Worm (Caenorhabditis elegans) whole organism, L4 larva: ENCODE results near the gene ttc-7.

Experiments used
- F44E2.7 ChIP-seq: fragments of 200-800 bp; sonication (Bioruptor generic); IDR thresholded peaks from 2 replicates; pipeline ENCODE4 v2.1.2; 2022; ENCODE audit warnings: missing genetic modification characterization, missing compliant biosample characterization
- T20F7.1 ChIP-seq: fragments of 200-800 bp; sonication (Bioruptor generic); optimal IDR thresholded peaks from 2 replicates; lab custom pipeline; 2018; ENCODE audit warnings: mild to moderate bottlenecking, missing genetic modification characterization, missing compliant biosample characterization
- Y105C5A.15 ChIP-seq: fragments of 200-800 bp; sonication (Bioruptor generic); IDR thresholded peaks from 2 replicates; pipeline ENCODE4 v1.3.6; 2022; ENCODE audit warnings: missing genetic modification characterization, missing compliant biosample characterization
- aha-1 ChIP-seq: fragments of 150-350 bp; peaks from one replicate; lab custom pipeline; 2014; ENCODE audit warnings: missing biosample characterization, missing genetic modification characterization
- ama-1 ChIP-seq: fragments of 150-350 bp; optimal IDR thresholded peaks from 2 replicates; lab custom pipeline; 2014; ENCODE audit warnings: inconsistent platforms, mixed read lengths
- arid-1 ChIP-seq: fragments of 200-800 bp; sonication (Bioruptor generic); conservative IDR thresholded peaks from 2 replicates; pipeline ENCODE4 v1.3.6; 2022; ENCODE audit warnings: missing genetic modification reagents, missing genetic modification characterization, missing compliant biosample characterization
- attf-4 ChIP-seq: sonication (generic microtip); optimal IDR thresholded peaks from 3 replicates; lab custom pipeline; 2017; ENCODE audit warnings: missing biosample characterization, missing genetic modification characterization
- ceh-20 ChIP-seq: fragments of 200-800 bp; sonication (Bioruptor generic); IDR thresholded peaks from 2 replicates; pipeline ENCODE4 v1.3.6; 2022; ENCODE audit warnings: missing genetic modification reagents, missing genetic modification characterization, missing compliant biosample characterization
- ceh-28 ChIP-seq: fragments of 150-350 bp; optimal IDR thresholded peaks from 2 replicates; lab custom pipeline; 2014; ENCODE audit warnings: missing biosample characterization, missing genetic modification reagents, missing genetic modification characterization
- cey-2 ChIP-seq: sonication (generic microtip); optimal IDR thresholded peaks from 3 replicates; lab custom pipeline; 2017; ENCODE audit warnings: missing genetic modification characterization, mild to moderate bottlenecking, missing compliant biosample characterization, antibody characterized with exemption, borderline replicate concordance; ENCODE audit not compliant: insufficient read depth
- daf-12 ChIP-seq: fragments of 150-350 bp; optimal IDR thresholded peaks from 2 replicates; lab custom pipeline; 2014; ENCODE audit warnings: missing biosample characterization, missing genetic modification reagents, missing genetic modification characterization
- daf-16 ChIP-seq, 3 experiments: sonication (generic microtip); optimal IDR thresholded peaks; 2 replicates each; lab custom pipeline; 2016 to 2017; ENCODE audit warnings: missing genetic modification characterization in 3 of 3, missing genetic modification reagents in 3 of 3, mild to moderate bottlenecking in 2 of 3, missing compliant biosample characterization in 2 of 3, missing biosample characterization in 1 of 3, moderate library complexity in 1 of 3
- dmd-8 ChIP-seq: fragments of 200-800 bp; sonication (Bioruptor generic); IDR thresholded peaks from 2 replicates; pipeline ENCODE4 v1.3.6; 2022; ENCODE audit warnings: missing genetic modification characterization, missing compliant biosample characterization
- dmd-9 ChIP-seq: fragments of 200-800 bp; sonication (Bioruptor generic); IDR thresholded peaks from 2 replicates; pipeline ENCODE4 v1.3.6; 2022; ENCODE audit warnings: missing genetic modification reagents, missing genetic modification characterization, missing compliant biosample characterization
- dpl-1 ChIP-seq: fragments of 150-350 bp; optimal IDR thresholded peaks from 2 replicates; lab custom pipeline; 2014; ENCODE audit warnings: missing biosample characterization, missing genetic modification reagents, missing genetic modification characterization
- duxl-1 ChIP-seq: sonication (generic microtip); optimal IDR thresholded peaks from 2 replicates; lab custom pipeline; 2016; ENCODE audit warnings: mild to moderate bottlenecking, missing genetic modification characterization, moderate library complexity, missing compliant biosample characterization; ENCODE audit not compliant: poor library complexity
- egl-27 ChIP-seq: sonication (generic microtip); optimal IDR thresholded peaks from 3 replicates; lab custom pipeline; 2017; ENCODE audit warnings: missing biosample characterization, missing genetic modification reagents, missing genetic modification characterization
- hmg-1.1 ChIP-seq: fragments of 200-800 bp; sonication (Bioruptor generic); IDR thresholded peaks from 2 replicates; pipeline ENCODE4 v1.3.6; 2022; ENCODE audit warnings: missing genetic modification reagents, missing genetic modification characterization, missing compliant biosample characterization
- lim-7 ChIP-seq: fragments of 200-800 bp; sonication (Bioruptor generic); IDR thresholded peaks from 2 replicates; pipeline ENCODE4 v1.3.6; 2022; ENCODE audit warnings: missing genetic modification characterization, missing compliant biosample characterization
- lin-29 ChIP-seq: fragments of 200-800 bp; sonication (Bioruptor generic); IDR thresholded peaks from 2 replicates; pipeline ENCODE4 v1.3.6; 2022; ENCODE audit warnings: missing genetic modification reagents, missing genetic modification characterization, missing compliant biosample characterization
- lin-38 ChIP-seq: fragments of 200-800 bp; sonication (Bioruptor generic); IDR thresholded peaks from 2 replicates; pipeline ENCODE4 v1.3.6; 2022; ENCODE audit warnings: missing genetic modification reagents, missing genetic modification characterization, missing compliant biosample characterization
- madf-5 ChIP-seq, 2 experiments: fragments of 200-800 bp; sonication (Bioruptor generic); IDR thresholded peaks; 2 replicates each; pipeline ENCODE4 v1.3.6; 2022; ENCODE audit warnings: missing compliant biosample characterization in 2 of 2, missing genetic modification characterization in 2 of 2
- mxl-2 ChIP-seq: fragments of 200-800 bp; sonication (Bioruptor generic); conservative IDR thresholded peaks from 2 replicates; pipeline ENCODE4 v1.3.6; 2022; ENCODE audit warnings: missing genetic modification reagents, missing genetic modification characterization, missing compliant biosample characterization
- nhr-102 ChIP-seq: sonication (generic microtip); optimal IDR thresholded peaks from 2 replicates; lab custom pipeline; 2016; ENCODE audit warnings: mild to moderate bottlenecking, missing genetic modification characterization, moderate library complexity, missing compliant biosample characterization
- nhr-111 ChIP-seq: fragments of 200-800 bp; sonication (Bioruptor generic); optimal IDR thresholded peaks from 2 replicates; lab custom pipeline; 2018; ENCODE audit warnings: mild to moderate bottlenecking, missing genetic modification characterization, missing compliant biosample characterization
- nhr-28 ChIP-seq: fragments of 150-350 bp; optimal IDR thresholded peaks from 2 replicates; lab custom pipeline; 2014; ENCODE audit warnings: missing biosample characterization, missing genetic modification characterization
- nhr-6 ChIP-seq: fragments of 150-350 bp; optimal IDR thresholded peaks from 2 replicates; lab custom pipeline; 2014; ENCODE audit warnings: missing biosample characterization, missing genetic modification characterization
- nhr-76 ChIP-seq: fragments of 150-350 bp; optimal IDR thresholded peaks from 2 replicates; lab custom pipeline; 2014; ENCODE audit warnings: missing biosample characterization, missing genetic modification characterization
- php-3 ChIP-seq: fragments of 200-800 bp; sonication (Bioruptor generic); IDR thresholded peaks from 2 replicates; pipeline ENCODE4 v1.3.6; 2022; ENCODE audit warnings: missing genetic modification reagents, missing genetic modification characterization, missing compliant biosample characterization
- pqm-1 ChIP-seq: sonication (generic microtip); optimal IDR thresholded peaks from 2 replicates; lab custom pipeline; 2017; ENCODE audit warnings: missing biosample characterization, missing genetic modification characterization
- saeg-2 ChIP-seq: fragments of 200-800 bp; sonication (Bioruptor generic); IDR thresholded peaks from 2 replicates; pipeline ENCODE4 v1.3.6; 2022; ENCODE audit warnings: missing genetic modification reagents, missing genetic modification characterization, missing compliant biosample characterization
- sdz-12 ChIP-seq: fragments of 200-800 bp; sonication (Bioruptor generic); optimal IDR thresholded peaks from 2 replicates; lab custom pipeline; 2018; ENCODE audit warnings: mild to moderate bottlenecking, missing genetic modification characterization, missing compliant biosample characterization
- set-16 ChIP-seq: fragments of 200-800 bp; sonication (Bioruptor generic); IDR thresholded peaks from 2 replicates; pipeline ENCODE4 v1.3.6; 2022; ENCODE audit warnings: missing genetic modification reagents, missing genetic modification characterization, missing compliant biosample characterization
- tra-1 ChIP-seq: fragments of 200-800 bp; sonication (Bioruptor generic); IDR thresholded peaks from 2 replicates; pipeline ENCODE4 v1.3.6; 2022; ENCODE audit warnings: missing genetic modification reagents, missing genetic modification characterization, missing compliant biosample characterization
- unc-62 ChIP-seq, 3 experiments: fragments of 150-350 bp in 1 of 3; sonication (generic microtip); optimal IDR thresholded peaks in 2 of 3; peaks in 1 of 3; 1 replicate in 1 of 3; 2 replicates in 2 of 3; lab custom pipeline; 2014 to 2017; ENCODE audit warnings: missing biosample characterization in 3 of 3, missing genetic modification characterization in 3 of 3, missing genetic modification reagents in 3 of 3, missing genotype in 1 of 3
- zfp-2 ChIP-seq: sonication (generic microtip); optimal IDR thresholded peaks from 2 replicates; lab custom pipeline; 2016; ENCODE audit warnings: mild to moderate bottlenecking, missing genetic modification characterization, missing compliant biosample characterization
- zip-2 ChIP-seq: fragments of 150-350 bp; optimal IDR thresholded peaks from 2 replicates; lab custom pipeline; 2014; ENCODE audit warnings: missing biosample characterization, missing genetic modification characterization
- ztf-7 ChIP-seq: fragments of 150-350 bp; optimal IDR thresholded peaks from 2 replicates; lab custom pipeline; 2014; ENCODE audit warnings: missing biosample characterization, missing genetic modification characterization

ttc-7 gene

DNA sequence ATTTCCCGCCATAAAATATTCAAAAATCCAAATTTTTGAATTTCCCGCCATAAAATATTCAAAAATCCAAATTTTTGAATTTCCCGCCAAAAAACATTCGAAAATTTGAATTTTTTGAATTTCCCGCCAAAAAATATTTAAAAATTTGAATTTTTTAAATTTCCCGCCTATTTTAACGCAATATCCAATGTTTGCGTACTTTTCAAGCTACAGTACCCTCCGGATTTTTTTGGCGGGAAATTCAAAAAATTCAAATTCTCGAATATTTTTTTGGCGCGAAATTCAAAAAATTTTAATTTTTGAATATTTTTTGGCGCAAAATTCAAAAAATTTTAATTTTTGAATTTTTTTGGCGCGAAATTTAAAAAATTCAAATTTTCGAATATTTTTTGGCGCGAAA, 29.1 kb upstream of the ttc-7 start:
- no peak for TF ChIP-seq lim-7 (GFP tag; lab: Robert Waterston, UW)
- TF ChIP-seq ztf-7: no peak
- TF ChIP-seq dmd-9 (GFP tag; lab: Robert Waterston, UW): no peak
- TF ChIP-seq F44E2.7 (GFP tag; lab: Robert Waterston, UW): no peak
- no peak for TF ChIP-seq unc-62 (GFP tag; optimal IDR thresholded peaks at IDR 0.05 in 1 of 2; lab: Kevin White, UChicago)
- TF ChIP-seq unc-62 (tag; optimal IDR thresholded peaks at IDR 0.05; lab: Kevin White, UChicago): no peak
- TF ChIP-seq attf-4: no peak
- no peak for TF ChIP-seq daf-16 (GFP tag; optimal IDR thresholded peaks at IDR 0.05; lab: Kevin White, UChicago)
- no peak for TF ChIP-seq daf-16 (tag; optimal IDR thresholded peaks at IDR 0.05; lab: Kevin White, UChicago)
- no peak for TF ChIP-seq ceh-20 (GFP tag; lab: Robert Waterston, UW)
- TF ChIP-seq, all 104 proteins: peak for 0

ce11 chrIII:1832453-1832852, 27.8 kb upstream of the ttc-7 start:
- TF ChIP-seq aha-1 (tag; lab: Kevin White, UChicago): peak; percentile 77
- TF ChIP-seq lin-38 (GFP tag; lab: Robert Waterston, UW): no peak

DNA sequence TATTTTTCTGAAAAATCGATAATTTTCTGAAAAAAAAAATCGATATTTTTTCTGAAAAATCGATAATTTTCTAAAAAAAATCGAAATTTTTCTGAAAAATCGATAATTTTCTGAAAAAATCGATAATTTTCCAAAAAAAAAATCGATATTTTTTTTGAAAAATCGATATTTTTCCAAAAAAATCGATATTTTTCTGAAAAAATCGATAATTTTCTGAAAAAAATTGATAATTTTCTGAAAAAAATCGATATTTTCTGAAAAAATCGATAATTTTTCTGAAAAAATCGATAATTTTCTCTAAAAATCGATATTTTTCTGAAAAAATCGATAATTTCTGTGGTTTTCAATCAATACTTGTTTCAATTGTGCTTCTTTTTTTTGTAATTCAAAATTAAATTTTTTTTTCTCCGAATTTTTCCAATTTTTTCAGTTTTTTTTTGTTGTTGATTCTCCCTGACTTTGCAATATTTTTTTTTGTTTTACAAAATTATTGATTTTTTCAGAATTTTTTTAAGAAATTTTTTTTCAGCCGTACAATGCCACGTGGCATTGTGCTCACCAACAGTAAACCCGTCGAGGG, 26.2 kb upstream of the ttc-7 start, which contains the start of gene rexd-1:
Gene rexd-1 (plus strand): TSS at position 530 of the 580 bp plus-strand sequence.
- TF ChIP-seq dpl-1 (no peak), ceh-28 (tag; lab: Kevin White, UChicago) (peak; percentile 93)

DNA sequence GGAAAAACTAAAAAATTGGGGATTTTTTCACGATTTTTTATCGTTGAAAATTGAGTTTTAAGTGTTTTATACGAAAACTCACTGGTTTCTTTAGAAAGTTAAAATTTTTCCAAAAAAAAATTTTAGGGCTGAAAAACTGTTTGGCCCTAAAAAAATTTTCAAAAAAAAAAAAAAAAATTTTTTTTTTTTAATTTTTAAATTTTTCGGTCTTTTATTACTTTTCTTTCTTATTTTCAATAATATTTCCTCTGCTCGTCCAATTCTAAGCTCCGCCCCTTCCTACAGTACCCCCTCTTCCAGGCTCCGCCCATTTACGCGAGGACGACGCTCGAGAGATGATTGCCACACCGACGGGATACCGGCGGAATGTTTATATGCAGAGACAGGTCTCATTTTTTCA, 11.5 kb upstream of the ttc-7 start, which contains the start of gene pqn-82:
Gene pqn-82 (plus strand): TSS at position 301 of the 400 bp plus-strand sequence.
- TF ChIP-seq daf-12 (tag; lab: Kevin White, UChicago): no peak
- TF ChIP-seq nhr-111 (GFP tag; lab: Kevin White, UChicago): no peak
- TF ChIP-seq mxl-2 (GFP tag; lab: Robert Waterston, UW): no peak
- no peak for TF ChIP-seq aha-1 (tag; lab: Kevin White, UChicago)
- TF ChIP-seq pqm-1 (tag; lab: Kevin White, UChicago): no peak
- TF ChIP-seq nhr-102 (tag; lab: Kevin White, UChicago): no peak
- no peak for TF ChIP-seq nhr-76 (tag; lab: Kevin White, UChicago)
- TF ChIP-seq dpl-1: no peak
- no peak for TF ChIP-seq nhr-6 (tag; lab: Kevin White, UChicago)
- no peak for TF ChIP-seq saeg-2
- no peak for TF ChIP-seq ama-1 (lab: Kevin White, UChicago)

ce11 chrIII:1852126-1852717, 8.0 kb upstream of the ttc-7 start:
- TF ChIP-seq dpl-1 (no peak), egl-27 (tag; lab: Kevin White, UChicago) (no peak), set-16 (peak; percentile 77; the same call in 1 of the 2 replicates), dmd-8 (no peak), tra-1 (no peak), duxl-1 (tag; lab: Kevin White, UChicago) (no peak), mxl-2 (GFP tag; lab: Robert Waterston, UW) (no peak), hmg-1.1 (GFP tag; lab: Robert Waterston, UW) (no peak), pqm-1 (tag; lab: Kevin White, UChicago) (no peak), ceh-28 (tag; lab: Kevin White, UChicago) (peak; percentile 68), lin-29 (GFP tag; lab: Robert Waterston, UW) (no peak)

ce11 chrIII:1853944-1854343, 6.3 kb upstream of the ttc-7 start:
- TF ChIP-seq zip-2 (no peak), saeg-2 (no peak), daf-12 (tag; lab: Kevin White, UChicago) (no peak), nhr-76 (tag; lab: Kevin White, UChicago) (no peak), zfp-2 (no peak), cey-2 (tag; lab: Kevin White, UChicago) (no peak), nhr-6 (tag; lab: Kevin White, UChicago) (no peak), lin-29 (GFP tag; lab: Robert Waterston, UW) (no peak), sdz-12 (no peak), T20F7.1 (GFP tag; lab: Kevin White, UChicago) (no peak), aha-1 (tag; lab: Kevin White, UChicago) (peak; percentile 4), madf-5 (GFP tag; IDR thresholded peaks at IDR 0.05; lab: Robert Waterston, UW) (no peak), tra-1 (no peak), lim-7 (GFP tag; lab: Robert Waterston, UW) (no peak), php-3 (GFP tag; lab: Robert Waterston, UW) (no peak), nhr-28 (tag; lab: Kevin White, UChicago) (peak; percentile 31), attf-4 (no peak), arid-1 (no peak), egl-27 (tag; lab: Kevin White, UChicago) (no peak), Y105C5A.15 (no peak)
